Fruit fly (Drosophila melanogaster): ENCODE measurements around the gene Megf8.

DNA sequence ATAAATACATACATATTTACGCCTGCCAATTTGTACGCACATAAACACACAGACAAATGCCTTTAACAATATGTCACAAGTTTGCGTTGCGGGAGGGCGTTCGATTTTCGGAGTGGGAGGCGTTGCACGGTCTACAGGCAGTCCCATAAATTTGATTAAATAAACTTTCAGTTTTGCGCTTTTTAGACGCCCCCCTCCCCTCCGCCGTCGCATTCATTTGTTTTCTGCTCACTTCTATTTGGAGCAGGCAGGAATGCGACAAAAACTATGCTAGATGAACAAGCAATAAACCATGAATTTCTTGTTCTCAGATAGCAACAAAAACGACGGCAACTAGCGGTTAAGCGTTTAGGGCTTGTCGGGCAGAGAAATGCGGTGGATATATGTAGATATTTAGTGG, 55.8 kb downstream of the Megf8 start:
- TF ChIP-seq fd59A (GFP tag; optimal IDR thresholded peaks at IDR 0.05) (no peak), Hr38 (GFP tag; optimal IDR thresholded peaks at IDR 0.05) (no peak), vri (GFP tag; optimal IDR thresholded peaks at IDR 0.05) (no peak), CG11294 (GFP tag; IDR thresholded peaks at IDR 0.05) (no peak), salr (GFP tag; optimal IDR thresholded peaks at IDR 0.05) (no peak), esn (GFP tag; optimal IDR thresholded peaks at IDR 0.05) (no peak), lz (GFP tag; optimal IDR thresholded peaks at IDR 0.05) (no peak), CG16779 (tag; optimal IDR thresholded peaks at IDR 0.05) (no peak), topi (GFP tag; optimal IDR thresholded peaks at IDR 0.05) (no peak), Lpt (GFP tag; optimal IDR thresholded peaks at IDR 0.05) (no peak), CG6854 (GFP tag; optimal IDR thresholded peaks at IDR 0.05) (no peak), Sox15 (GFP tag; optimal IDR thresholded peaks at IDR 0.05) (no peak), CG11762 (GFP tag; optimal IDR thresholded peaks at IDR 0.05; ENCODE audit: insufficient read depth) (no peak), fkh (GFP tag; optimal IDR thresholded peaks at IDR 0.05) (no peak)

Data from whole organism, prepupa.